Worm (Caenorhabditis elegans): ENCODE measurements around the gene F38B6.8.

The F38B6.8 gene

DNA sequence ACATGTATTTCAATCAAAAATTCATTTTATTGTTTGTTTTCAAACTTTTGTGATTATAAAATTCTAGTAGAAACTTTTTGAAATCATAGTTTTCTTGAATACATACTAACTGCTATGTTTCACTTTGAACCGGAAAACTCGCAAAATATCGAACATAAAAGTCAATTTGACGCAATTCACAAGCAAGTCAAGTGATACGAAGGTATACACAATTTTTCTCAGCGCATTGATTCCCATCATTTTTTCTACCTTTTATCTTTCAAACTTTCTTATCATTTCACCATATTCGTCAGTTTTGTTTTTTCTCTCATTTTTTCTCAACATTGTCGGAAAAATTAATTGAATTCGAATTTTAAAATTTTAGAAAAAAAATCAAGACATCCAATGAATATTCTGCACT is 27.4 kb downstream of the F38B6.8 start, which contains the start of gene nhr-173:
Gene nhr-173, plus strand, starts transcription at position 366 of the 400 bp plus-strand sequence.
- TF ChIP-seq fos-1 (tag; optimal IDR thresholded peaks at IDR 0.05) (peak; percentile 42), nhr-237 (tag; optimal IDR thresholded peaks at IDR 0.05) (no peak), Y55F3AM.14 (GFP tag; optimal IDR thresholded peaks at IDR 0.05) (no peak)

DNA sequence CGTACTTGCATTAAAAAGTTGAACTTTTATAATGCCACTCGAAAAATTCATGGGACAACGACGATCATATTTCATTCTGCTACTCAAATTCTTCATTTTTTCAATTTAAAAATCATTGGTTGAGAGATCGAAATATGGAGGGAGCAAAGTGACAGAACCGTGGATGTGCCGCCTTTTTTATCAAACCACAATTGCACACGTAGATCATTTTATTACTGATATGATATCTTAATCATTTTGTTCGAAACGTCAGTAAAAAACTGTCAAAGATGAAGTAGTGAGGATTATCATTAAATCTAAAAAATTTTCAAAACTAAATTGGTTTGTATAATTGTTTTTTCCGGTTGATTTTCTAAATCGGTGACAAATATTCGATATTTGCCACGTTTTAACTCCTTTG is 28.4 kb downstream of the F38B6.8 start:
- no peak for TF ChIP-seq Y55F3AM.14 (GFP tag; optimal IDR thresholded peaks at IDR 0.05)
- peak; percentile 11 for TF ChIP-seq fos-1 (tag; optimal IDR thresholded peaks at IDR 0.05)

DNA sequence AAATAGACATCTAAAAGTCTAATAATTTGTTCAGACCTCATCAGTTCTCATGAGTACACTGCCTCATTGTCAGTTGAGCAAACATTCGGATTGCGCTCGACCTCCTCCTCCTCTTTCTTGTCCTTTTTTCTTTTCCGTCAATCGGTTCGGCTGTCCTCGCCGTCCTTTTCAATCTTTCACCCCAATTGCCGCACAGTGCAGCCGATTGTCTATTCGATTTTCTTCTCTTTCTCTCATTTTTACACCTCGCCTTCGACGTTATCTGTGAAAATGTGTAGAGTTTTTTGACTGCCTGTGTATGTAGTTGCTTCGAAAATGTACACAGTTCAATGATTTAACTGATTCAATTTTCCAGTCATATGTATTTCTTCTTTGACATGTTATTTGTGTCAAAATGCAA is 29.4 kb downstream of the F38B6.8 start:
- TF ChIP-seq ztf-1 (GFP tag; conservative IDR thresholded peaks at IDR 0.05): no peak
- TF ChIP-seq nhr-23 (tag; optimal IDR thresholded peaks at IDR 0.05): no peak
- no peak for TF ChIP-seq skn-1 (tag; optimal IDR thresholded peaks at IDR 0.05)
- TF ChIP-seq mbf-1 (tag; optimal IDR thresholded peaks at IDR 0.05): no peak
- TF ChIP-seq ZK546.5 (tag; optimal IDR thresholded peaks at IDR 0.05): no peak
- no peak for TF ChIP-seq unc-39 (tag; optimal IDR thresholded peaks at IDR 0.05)
- no peak for TF ChIP-seq alr-1 (tag; optimal IDR thresholded peaks at IDR 0.05)
- TF ChIP-seq zag-1 (tag; optimal IDR thresholded peaks at IDR 0.05): no peak
- TF ChIP-seq crh-2 (tag; optimal IDR thresholded peaks at IDR 0.05): no peak
- no peak for TF ChIP-seq ztf-4 (tag; optimal IDR thresholded peaks at IDR 0.05)
- no peak for TF ChIP-seq nhr-6 (tag; optimal IDR thresholded peaks at IDR 0.05)
- TF ChIP-seq lin-13 (GFP tag; optimal IDR thresholded peaks at IDR 0.05): no peak
- TF ChIP-seq unc-62 (GFP tag; optimal IDR thresholded peaks at IDR 0.05): no peak
- no peak for TF ChIP-seq nhr-25 (tag; optimal IDR thresholded peaks at IDR 0.05)
- no peak for TF ChIP-seq nhr-11 (tag; optimal IDR thresholded peaks at IDR 0.05)
- TF ChIP-seq nhr-12 (tag; optimal IDR thresholded peaks at IDR 0.05): no peak
- TF ChIP-seq C34F6.9 (tag; optimal IDR thresholded peaks at IDR 0.05): no peak
- TF ChIP-seq nhr-129 (tag; optimal IDR thresholded peaks at IDR 0.05): peak; percentile 36
- TF ChIP-seq fos-1 (tag; optimal IDR thresholded peaks at IDR 0.05): peak; percentile 70
- TF ChIP-seq R02D3.7 (tag; optimal IDR thresholded peaks at IDR 0.05): no peak
- TF ChIP-seq elt-3 (tag; optimal IDR thresholded peaks at IDR 0.05): no peak
- no peak for TF ChIP-seq unc-55 (GFP tag; optimal IDR thresholded peaks at IDR 0.05)
- peak; percentile 57 for TF ChIP-seq F13H6.1 (tag; optimal IDR thresholded peaks at IDR 0.05)
- TF ChIP-seq aly-2 (tag; optimal IDR thresholded peaks at IDR 0.05): no peak
- TF ChIP-seq sma-3 (GFP tag; optimal IDR thresholded peaks at IDR 0.05): no peak
- TF ChIP-seq ztf-11 (tag; optimal IDR thresholded peaks at IDR 0.05): no peak
- peak; percentile 27 for TF ChIP-seq sma-9 (GFP tag; optimal IDR thresholded peaks at IDR 0.05)
- no peak for TF ChIP-seq sma-9 (tag; optimal IDR thresholded peaks at IDR 0.05)
- no peak for TF ChIP-seq sem-4 (tag; optimal IDR thresholded peaks at IDR 0.05)
- no peak for TF ChIP-seq ceh-16 (tag; optimal IDR thresholded peaks at IDR 0.05)
- TF ChIP-seq peb-1 (tag; optimal IDR thresholded peaks at IDR 0.05): no peak
- no peak for TF ChIP-seq snpc-4 (tag; optimal IDR thresholded peaks at IDR 0.05)
- TF ChIP-seq mdl-1 (tag; optimal IDR thresholded peaks at IDR 0.05): no peak

DNA sequence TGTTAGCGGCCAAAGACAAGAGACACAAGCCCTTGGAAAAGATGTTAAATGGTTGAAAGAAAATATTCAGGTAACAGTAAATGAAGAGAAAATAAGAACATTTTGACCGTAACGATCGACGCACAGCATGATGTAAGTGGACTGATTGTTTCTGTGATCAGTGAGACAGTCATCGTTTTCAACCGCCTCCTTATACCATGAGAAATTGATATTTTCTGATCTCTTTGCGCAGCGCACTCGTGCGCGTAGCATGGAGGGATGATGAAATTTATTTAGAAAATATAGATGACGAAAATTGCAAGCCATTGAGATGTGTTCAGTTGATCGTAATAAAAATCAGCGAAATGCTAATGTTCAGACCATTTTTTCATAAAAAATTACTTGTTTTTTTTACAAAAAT is 33.0 kb downstream of the F38B6.8 start:
- TF ChIP-seq nhr-129 (tag; optimal IDR thresholded peaks at IDR 0.05) (peak; percentile 35), nhr-21 (tag; optimal IDR thresholded peaks at IDR 0.05) (peak; percentile 41), F13H6.1 (tag; optimal IDR thresholded peaks at IDR 0.05) (no peak), mab-5 (tag; optimal IDR thresholded peaks at IDR 0.05) (no peak), blmp-1 (tag; optimal IDR thresholded peaks at IDR 0.05; ENCODE audit: insufficient read depth) (peak; percentile 11), nhr-25 (tag; optimal IDR thresholded peaks at IDR 0.05) (peak; percentile 2)

Data from whole organism, L2 larva.